Worm (Caenorhabditis elegans) whole organism, early embryonic: ENCODE data around the gene parp-2.

Source experiments
- hmg-4 ChIP-seq: fragments of 200-800 bp; sonication (Bioruptor generic); optimal IDR thresholded peaks from 2 replicates; lab custom pipeline; 2018; ENCODE audit warnings: mild to moderate bottlenecking, missing genetic modification characterization, missing compliant biosample characterization
- scrt-1 ChIP-seq: fragments of 200-800 bp; sonication (Bioruptor generic); IDR thresholded peaks from 2 replicates; pipeline ENCODE4 v1.3.6; 2022; ENCODE audit warnings: missing genetic modification characterization, missing compliant biosample characterization
- tra-4 ChIP-seq: sonication (generic microtip); optimal IDR thresholded peaks from 2 replicates; lab custom pipeline; 2017; ENCODE audit warnings: missing genetic modification characterization, missing compliant biosample characterization

DNA sequence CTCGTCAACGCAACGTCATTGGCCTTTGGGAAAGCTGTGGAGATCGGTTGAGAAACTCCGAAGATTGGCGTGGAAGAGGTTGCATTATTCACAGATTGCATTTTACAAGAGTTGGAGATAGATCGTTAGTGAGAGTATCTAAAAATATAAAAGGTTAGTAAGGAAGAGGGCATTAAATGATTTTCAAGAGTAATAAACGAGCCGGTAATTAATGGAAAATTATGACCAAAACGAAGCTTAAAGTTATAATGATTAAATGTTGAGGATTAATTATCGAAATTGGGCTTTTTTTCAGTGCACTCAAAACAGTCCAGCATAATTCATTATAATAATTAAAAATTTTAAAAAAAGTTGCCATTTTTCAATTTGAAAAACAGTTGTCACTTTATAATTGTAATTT, 16.5 kb downstream of the parp-2 start, which contains the start of gene pap-2:
- no peak for TF ChIP-seq scrt-1 (GFP tag; lab: Robert Waterston, UW)
- no peak for TF ChIP-seq tra-4 (tag; lab: Kevin White, UChicago)
- TF ChIP-seq hmg-4 (GFP tag; lab: Kevin White, UChicago) = no peak
